Worm (Caenorhabditis elegans): ENCODE results near the gene F20G2.1.

ce11 chrV:13707295-13707694, 46.1 kb downstream of the F20G2.1 start, which contains the start of gene hlh-34:
- TF ChIP-seq blmp-1 (tag; optimal IDR thresholded peaks at IDR 0.05) (no peak), elt-3 (tag; optimal IDR thresholded peaks at IDR 0.05) (no peak), mab-5 (tag; optimal IDR thresholded peaks at IDR 0.05) (no peak), snpc-4 (tag; optimal IDR thresholded peaks at IDR 0.05) (no peak), unc-39 (tag; optimal IDR thresholded peaks at IDR 0.05) (no peak), nhr-28 (tag; optimal IDR thresholded peaks at IDR 0.05) (no peak), elt-1 (tag; optimal IDR thresholded peaks at IDR 0.05; ENCODE audit: borderline replicate concordance, insufficient read depth) (no peak), unc-62 (GFP tag; optimal IDR thresholded peaks at IDR 0.05) (no peak), nhr-76 (tag; optimal IDR thresholded peaks at IDR 0.05) (no peak), mep-1 (tag; optimal IDR thresholded peaks at IDR 0.05) (no peak), pha-4 (tag; optimal IDR thresholded peaks at IDR 0.05) (no peak), ceh-39 (tag; optimal IDR thresholded peaks at IDR 0.05) (no peak)
